Worm (Caenorhabditis elegans) whole organism, L3 larva: ENCODE data around the gene scl-24.

Experiments
- R02D3.7 ChIP-seq: fragments of 150-350 bp; optimal IDR thresholded peaks from 2 replicates; lab custom pipeline; 2014; ENCODE audit warnings: missing biosample characterization, missing genetic modification characterization
- ZK546.5 ChIP-seq: sonication (generic microtip); optimal IDR thresholded peaks from 2 replicates; lab custom pipeline; 2017; ENCODE audit warnings: missing biosample characterization, missing genetic modification characterization
- aly-2 ChIP-seq: fragments of 150-350 bp; optimal IDR thresholded peaks from 2 replicates; lab custom pipeline; 2014; ENCODE audit warnings: missing biosample characterization, missing genetic modification characterization
- ama-1 ChIP-seq: fragments of 150-350 bp; optimal IDR thresholded peaks from 2 replicates; lab custom pipeline; 2018
- ceh-16 ChIP-seq: sonication (generic microtip); optimal IDR thresholded peaks from 2 replicates; lab custom pipeline; 2017; ENCODE audit warnings: missing biosample characterization, missing genetic modification characterization
- ceh-82 ChIP-seq: fragments of 150-350 bp; optimal IDR thresholded peaks from 2 replicates; lab custom pipeline; 2014; ENCODE audit warnings: missing biosample characterization, missing genetic modification characterization
- ceh-9 ChIP-seq: sonication (generic microtip); optimal IDR thresholded peaks from 2 replicates; lab custom pipeline; 2018; ENCODE audit warnings: missing biosample characterization, missing genetic modification characterization
- daf-12 ChIP-seq: fragments of 150-350 bp; optimal IDR thresholded peaks from 2 replicates; lab custom pipeline; 2014; ENCODE audit warnings: missing biosample characterization, missing genetic modification reagents, missing genetic modification characterization
- egl-27 ChIP-seq: sonication (generic microtip); optimal IDR thresholded peaks from 4 replicates; lab custom pipeline; 2017; ENCODE audit warnings: missing biosample characterization, missing genetic modification reagents, missing genetic modification characterization
- elt-1 ChIP-seq: fragments of 150-350 bp; optimal IDR thresholded peaks from 2 replicates; lab custom pipeline; 2014; ENCODE audit warnings: missing biosample characterization, missing genetic modification characterization
- elt-3 ChIP-seq, 3 experiments: fragments of 150-350 bp in 1 of 3; sonication (generic microtip) in 2 of 3; optimal IDR thresholded peaks; 2 replicates in 2 of 3; 4 replicates in 1 of 3; lab custom pipeline; 2014 to 2017; ENCODE audit warnings: missing biosample characterization in 3 of 3, missing genetic modification characterization in 3 of 3
- eor-1 ChIP-seq, 2 experiments: fragments of 150-350 bp; optimal IDR thresholded peaks; 2 replicates each; lab custom pipeline; 2014 to 2018; ENCODE audit warnings: missing biosample characterization in 2 of 2, missing genetic modification characterization in 2 of 2
- fkh-10 ChIP-seq: sonication (generic microtip); optimal IDR thresholded peaks from 2 replicates; lab custom pipeline; 2017; ENCODE audit warnings: missing biosample characterization, missing genetic modification reagents, missing genetic modification characterization
- fkh-2 ChIP-seq: fragments of 150-350 bp; optimal IDR thresholded peaks from 2 replicates; lab custom pipeline; 2014; ENCODE audit warnings: missing biosample characterization, missing genetic modification reagents, missing genetic modification characterization
- fos-1 ChIP-seq: fragments of 150-350 bp; optimal IDR thresholded peaks from 2 replicates; lab custom pipeline; 2014; ENCODE audit warnings: missing biosample characterization, missing genetic modification characterization
- hmg-11 ChIP-seq: sonication (generic microtip); optimal IDR thresholded peaks from 2 replicates; lab custom pipeline; 2016; ENCODE audit warnings: missing genetic modification characterization, missing compliant biosample characterization
- jun-1 ChIP-seq: fragments of 150-350 bp; optimal IDR thresholded peaks from 2 replicates; lab custom pipeline; 2014; ENCODE audit warnings: missing biosample characterization, missing genetic modification reagents, missing genetic modification characterization
- lin-15B ChIP-seq: fragments of 150-350 bp; optimal IDR thresholded peaks from 2 replicates; lab custom pipeline; 2014; ENCODE audit warnings: missing biosample characterization, missing genetic modification characterization
- nhr-12 ChIP-seq: fragments of 150-350 bp; optimal IDR thresholded peaks from 2 replicates; lab custom pipeline; 2014; ENCODE audit warnings: missing biosample characterization, missing genetic modification characterization
- nhr-237 ChIP-seq: fragments of 150-350 bp; optimal IDR thresholded peaks from 2 replicates; lab custom pipeline; 2014; ENCODE audit warnings: missing biosample characterization, missing genetic modification characterization
- nhr-25 ChIP-seq: sonication (generic microtip); optimal IDR thresholded peaks from 2 replicates; lab custom pipeline; 2017; ENCODE audit warnings: missing biosample characterization, missing genetic modification characterization
- nhr-28 ChIP-seq: fragments of 150-350 bp; optimal IDR thresholded peaks from 2 replicates; lab custom pipeline; 2014; ENCODE audit warnings: missing biosample characterization, missing genetic modification characterization
- nhr-67 ChIP-seq: fragments of 150-350 bp; optimal IDR thresholded peaks from 2 replicates; lab custom pipeline; 2014; ENCODE audit warnings: missing biosample characterization, missing genetic modification characterization
- nhr-76 ChIP-seq: fragments of 150-350 bp; sonication (generic microtip); optimal IDR thresholded peaks from 5 replicates; lab custom pipeline; 2014; ENCODE audit warnings: missing biosample characterization, missing genetic modification characterization
- nhr-77 ChIP-seq: fragments of 150-350 bp; optimal IDR thresholded peaks from 2 replicates; lab custom pipeline; 2014; ENCODE audit warnings: missing biosample characterization, missing genetic modification characterization
- pha-4 ChIP-seq: fragments of 150-350 bp; optimal IDR thresholded peaks from 2 replicates; lab custom pipeline; 2014; ENCODE audit warnings: missing biosample characterization, missing genetic modification reagents, missing genetic modification characterization
- pqm-1 ChIP-seq: fragments of 150-350 bp; optimal IDR thresholded peaks from 2 replicates; lab custom pipeline; 2017; ENCODE audit warnings: missing biosample characterization, missing genetic modification characterization, inconsistent platforms
- skn-1 ChIP-seq: fragments of 150-350 bp; optimal IDR thresholded peaks from 2 replicates; lab custom pipeline; 2014; ENCODE audit warnings: missing biosample characterization, missing genetic modification characterization
- snpc-4 ChIP-seq: fragments of 150-350 bp; optimal IDR thresholded peaks from 2 replicates; lab custom pipeline; 2014; ENCODE audit warnings: missing biosample characterization, missing genetic modification characterization
- unc-62 ChIP-seq: fragments of 150-350 bp; sonication (generic microtip); optimal IDR thresholded peaks from 4 replicates; lab custom pipeline; 2014; ENCODE audit warnings: missing biosample characterization, missing genetic modification reagents, missing genetic modification characterization
- zag-1 ChIP-seq: fragments of 150-350 bp; optimal IDR thresholded peaks from 2 replicates; lab custom pipeline; 2014; ENCODE audit warnings: missing biosample characterization, missing genetic modification characterization
- ztf-11 ChIP-seq: fragments of 150-350 bp; optimal IDR thresholded peaks from 2 replicates; lab custom pipeline; 2014; ENCODE audit warnings: missing biosample characterization, missing genetic modification characterization

Gene scl-24

ce11 chrV:17493732-17494131 lies 7.6 kb downstream of the scl-24 start, which contains the start of gene fbxa-102:
fbxa-102 (minus strand) TSS chrV:17493832.
- TF ChIP-seq nhr-12 (tag; lab: Kevin White, UChicago), result no peak
- no peak for TF ChIP-seq ama-1
- no peak for TF ChIP-seq nhr-28
- TF ChIP-seq fkh-10 (GFP tag; lab: Kevin White, UChicago), result no peak
- no peak for TF ChIP-seq nhr-67 (tag; lab: Kevin White, UChicago)
- no peak for TF ChIP-seq unc-62 (GFP tag; lab: Kevin White, UChicago)
- TF ChIP-seq fkh-2 (tag; lab: Kevin White, UChicago), result no peak
- TF ChIP-seq hmg-11 (tag; lab: Kevin White, UChicago), result no peak
- no peak for TF ChIP-seq jun-1
- no peak for TF ChIP-seq daf-12 (tag; lab: Kevin White, UChicago)
- no peak for TF ChIP-seq fos-1 (tag; lab: Kevin White, UChicago)
- no peak for TF ChIP-seq nhr-25 (tag; lab: Kevin White, UChicago)
- no peak for TF ChIP-seq elt-3 (tag; optimal IDR thresholded peaks at IDR 0.05; lab: Kevin White, UChicago)
- no peak for TF ChIP-seq lin-15B (tag; lab: Kevin White, UChicago)
- no peak for TF ChIP-seq nhr-77 (tag; lab: Kevin White, UChicago)
- TF ChIP-seq ceh-82 (tag; lab: Kevin White, UChicago), result no peak
- TF ChIP-seq zag-1 (tag; lab: Kevin White, UChicago), result no peak
- no peak for TF ChIP-seq nhr-237 (tag; lab: Kevin White, UChicago)
- no peak for TF ChIP-seq ceh-9 (tag; lab: Kevin White, UChicago)

- TF ChIP-seq aly-2 (tag; lab: Kevin White, UChicago) (no peak), elt-3 (tag; optimal IDR thresholded peaks at IDR 0.05; lab: Kevin White, UChicago) (no peak), unc-62 (GFP tag; lab: Kevin White, UChicago) (no peak), ama-1 (no peak), nhr-237 (tag; lab: Kevin White, UChicago) (no peak)
Observed at ce11 chrV:17496071-17496470, 9.9 kb downstream of the scl-24 start, which contains the start of gene srh-118. srh-118 (minus strand) TSS chrV:17496171.

DNA sequence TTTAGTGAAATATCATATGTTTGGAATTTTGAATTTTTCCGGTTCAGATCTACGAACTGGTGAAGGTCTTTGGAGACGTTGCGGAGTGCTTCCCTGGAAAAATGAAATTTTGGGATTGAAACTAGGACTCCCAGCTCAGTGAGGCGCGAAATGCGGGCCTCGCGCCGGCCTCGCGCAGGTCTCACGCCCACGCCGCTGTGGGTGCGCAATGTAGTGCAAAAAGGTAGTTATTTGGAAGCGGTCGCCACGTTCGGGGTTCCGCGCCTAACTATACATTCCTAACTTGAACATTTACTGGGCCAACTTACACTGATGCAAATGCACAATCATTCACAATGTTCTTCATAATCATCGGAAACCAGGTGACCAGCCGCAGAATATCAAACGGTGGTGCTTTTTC lies 13.9 kb downstream of the scl-24 start:
- TF ChIP-seq jun-1, result no peak
- no peak for TF ChIP-seq eor-1 (tag; optimal IDR thresholded peaks at IDR 0.05; lab: Kevin White, UChicago)
- TF ChIP-seq hmg-11 (tag; lab: Kevin White, UChicago), result no peak
- TF ChIP-seq, all 47 proteins: peak for 0

DNA sequence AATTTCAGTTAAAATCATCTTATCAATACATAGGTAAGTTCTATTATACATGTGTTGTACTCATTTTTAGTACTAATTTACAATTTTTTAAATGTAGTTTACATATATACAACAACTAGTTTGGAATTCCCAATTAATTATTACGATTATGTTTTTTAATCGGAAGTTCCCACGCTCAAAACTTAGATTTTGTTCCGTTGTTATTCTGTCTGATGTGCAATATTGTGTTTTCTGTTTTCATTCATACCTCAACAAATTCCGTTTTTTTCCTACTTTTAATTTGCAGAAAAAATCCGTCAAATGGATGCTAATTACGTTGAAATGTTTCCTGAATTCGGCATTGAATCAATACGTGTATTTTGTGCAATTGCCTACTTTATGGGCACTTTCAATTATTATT lies 20.2 kb downstream of the scl-24 start, which contains the start of gene srw-31:
Gene srw-31, plus strand, starts transcription at position 301 of the 400 bp plus-strand sequence.
- TF ChIP-seq nhr-77 (tag; lab: Kevin White, UChicago) (no peak), ZK546.5 (tag; lab: Kevin White, UChicago) (no peak), ama-1 (no peak), elt-3 (tag; optimal IDR thresholded peaks at IDR 0.05; lab: Kevin White, UChicago) (no peak), ceh-16 (no peak), skn-1 (no peak), egl-27 (no peak), ceh-82 (tag; lab: Kevin White, UChicago) (no peak), pha-4 (tag; lab: Kevin White, UChicago) (no peak), elt-1 (tag; lab: Kevin White, UChicago) (no peak), fos-1 (tag; lab: Kevin White, UChicago) (no peak), daf-12 (tag; lab: Kevin White, UChicago) (no peak), jun-1 (no peak), eor-1 (tag; optimal IDR thresholded peaks at IDR 0.05; lab: Kevin White, UChicago) (no peak), nhr-25 (tag; lab: Kevin White, UChicago) (no peak), R02D3.7 (no peak), nhr-12 (tag; lab: Kevin White, UChicago) (no peak), lin-15B (tag; lab: Kevin White, UChicago) (no peak)
- TF ChIP-seq, all 47 proteins: peak for 0

- TF ChIP-seq nhr-67 (tag; lab: Kevin White, UChicago), result no peak
- no peak for TF ChIP-seq snpc-4 (tag; lab: Kevin White, UChicago)
- TF ChIP-seq skn-1, result no peak
Observed at ce11 chrV:17508493-17508892, 22.4 kb downstream of the scl-24 start, which contains the start of gene srw-32. srw-32 (plus strand) TSS chrV:17508793.

ce11 chrV:17512763-17513162 lies 26.6 kb downstream of the scl-24 start:
- no peak for TF ChIP-seq ztf-11
- TF ChIP-seq pqm-1, result no peak
- TF ChIP-seq ceh-82 (tag; lab: Kevin White, UChicago), result no peak
- TF ChIP-seq unc-62 (GFP tag; lab: Kevin White, UChicago), result no peak
- no peak for TF ChIP-seq R02D3.7
- no peak for TF ChIP-seq pha-4 (tag; lab: Kevin White, UChicago)
- TF ChIP-seq nhr-237 (tag; lab: Kevin White, UChicago), result no peak
- TF ChIP-seq nhr-76 (tag; lab: Kevin White, UChicago), result no peak
